Fruit fly (Drosophila melanogaster) whole organism, pupa: ENCODE results near the gene Spn75F.

Source experiments
- CG10348 ChIP-seq: fragments of 200-800 bp; sonication (Bioruptor generic); IDR thresholded peaks from 2 replicates; pipeline ENCODE4 v1.3.6; 2022; ENCODE audit warnings: missing biosample characterization, missing genetic modification characterization
- CG12605 ChIP-seq: fragments of 200-800 bp; sonication (Bioruptor generic); IDR thresholded peaks from 2 replicates; pipeline ENCODE4 v1.3.6; 2022; ENCODE audit warnings: missing biosample characterization, missing genetic modification characterization
- CG13204 ChIP-seq: fragments of 200-800 bp; sonication (Bioruptor generic); optimal IDR thresholded peaks from 2 replicates; lab custom pipeline; 2018; ENCODE audit warnings: missing biosample characterization, mild to moderate bottlenecking, missing genetic modification characterization, moderate library complexity
- CG14655 ChIP-seq: fragments of 200-800 bp; sonication (Bioruptor generic); optimal IDR thresholded peaks from 3 replicates; lab custom pipeline; 2017; ENCODE audit warnings: mild to moderate bottlenecking, missing biosample characterization, missing genetic modification reagents, missing genetic modification characterization
- CG15710 ChIP-seq: fragments of 200-800 bp; sonication (Bioruptor generic); optimal IDR thresholded peaks from 2 replicates; lab custom pipeline; 2018; ENCODE audit warnings: missing biosample characterization, mild to moderate bottlenecking, missing genetic modification characterization, moderate library complexity
- CG17806 ChIP-seq: fragments of 200-800 bp; sonication (Bioruptor generic); optimal IDR thresholded peaks from 2 replicates; lab custom pipeline; 2018; ENCODE audit warnings: missing biosample characterization, mild to moderate bottlenecking, missing genetic modification characterization, moderate library complexity
- CG32121 ChIP-seq: fragments of 200-800 bp; sonication (Bioruptor generic); IDR thresholded peaks from 2 replicates; pipeline ENCODE4 v1.3.6; 2022; ENCODE audit warnings: missing biosample characterization, missing genetic modification characterization
- CG34367 ChIP-seq: fragments of 200-800 bp; sonication (Bioruptor generic); optimal IDR thresholded peaks from 2 replicates; lab custom pipeline; 2018; ENCODE audit warnings: missing biosample characterization, mild to moderate bottlenecking, missing genetic modification characterization
- CG4496 ChIP-seq: fragments of 200-800 bp; sonication (Bioruptor generic); IDR thresholded peaks from 3 replicates; pipeline ENCODE4 v1.3.6; 2022; ENCODE audit warnings: missing biosample characterization, missing genetic modification characterization
- CG8159 ChIP-seq: fragments of 200-800 bp; sonication (Bioruptor generic); optimal IDR thresholded peaks from 3 replicates; lab custom pipeline; 2018; ENCODE audit warnings: missing biosample characterization, mild to moderate bottlenecking, missing genetic modification characterization, moderate library complexity
- CG8301 ChIP-seq: fragments of 200-800 bp; sonication (Bioruptor generic); optimal IDR thresholded peaks from 2 replicates; lab custom pipeline; 2018; ENCODE audit warnings: missing biosample characterization, mild to moderate bottlenecking, missing genetic modification characterization
- CG9948 ChIP-seq: fragments of 200-800 bp; sonication (Bioruptor generic); optimal IDR thresholded peaks from 2 replicates; lab custom pipeline; 2018; ENCODE audit warnings: missing biosample characterization, mild to moderate bottlenecking, missing genetic modification characterization, moderate library complexity
- D1 ChIP-seq: fragments of 200-800 bp; sonication (Bioruptor generic); optimal IDR thresholded peaks from 2 replicates; lab custom pipeline; 2018; ENCODE audit warnings: missing biosample characterization, mild to moderate bottlenecking, missing genetic modification characterization, moderate library complexity
- EcR ChIP-seq: fragments of 200-800 bp; sonication (Bioruptor generic); optimal IDR thresholded peaks from 3 replicates; lab custom pipeline; 2019; ENCODE audit warnings: missing biosample characterization, missing genetic modification characterization, mild to moderate bottlenecking, moderate library complexity, missing genetic modification reagents
- Ets98B ChIP-seq: fragments of 200-800 bp; sonication (Bioruptor generic); IDR thresholded peaks from 2 replicates; pipeline ENCODE4 v1.3.6; 2022; ENCODE audit warnings: missing biosample characterization, missing genetic modification characterization
- Pif1A ChIP-seq: fragments of 200-800 bp; sonication (Bioruptor generic); optimal IDR thresholded peaks from 3 replicates; lab custom pipeline; 2016; ENCODE audit warnings: missing biosample characterization, missing genetic modification characterization
- Pif1B ChIP-seq: fragments of 200-800 bp; sonication (Bioruptor generic); optimal IDR thresholded peaks from 3 replicates; lab custom pipeline; 2016; ENCODE audit warnings: missing biosample characterization, missing genetic modification characterization
- Snoo ChIP-seq: fragments of 200-800 bp; sonication (Bioruptor generic); optimal IDR thresholded peaks from 3 replicates; lab custom pipeline; 2017; ENCODE audit warnings: missing biosample characterization, mild to moderate bottlenecking, missing genetic modification characterization, inconsistent platforms
- fd96Ca ChIP-seq: fragments of 200-800 bp; sonication (Bioruptor generic); IDR thresholded peaks from 3 replicates; pipeline ENCODE4 v1.3.6; 2022; ENCODE audit warnings: missing biosample characterization, missing genetic modification characterization
- gl ChIP-seq: fragments of 200-800 bp; sonication (Bioruptor generic); optimal IDR thresholded peaks from 2 replicates; lab custom pipeline; 2018; ENCODE audit warnings: missing biosample characterization, mild to moderate bottlenecking, missing genetic modification characterization
- rn ChIP-seq: fragments of 200-800 bp; sonication (Bioruptor generic); IDR thresholded peaks from 2 replicates; pipeline ENCODE4 v1.3.6; 2022; ENCODE audit warnings: missing biosample characterization, missing genetic modification characterization

Spn75F gene

DNA sequence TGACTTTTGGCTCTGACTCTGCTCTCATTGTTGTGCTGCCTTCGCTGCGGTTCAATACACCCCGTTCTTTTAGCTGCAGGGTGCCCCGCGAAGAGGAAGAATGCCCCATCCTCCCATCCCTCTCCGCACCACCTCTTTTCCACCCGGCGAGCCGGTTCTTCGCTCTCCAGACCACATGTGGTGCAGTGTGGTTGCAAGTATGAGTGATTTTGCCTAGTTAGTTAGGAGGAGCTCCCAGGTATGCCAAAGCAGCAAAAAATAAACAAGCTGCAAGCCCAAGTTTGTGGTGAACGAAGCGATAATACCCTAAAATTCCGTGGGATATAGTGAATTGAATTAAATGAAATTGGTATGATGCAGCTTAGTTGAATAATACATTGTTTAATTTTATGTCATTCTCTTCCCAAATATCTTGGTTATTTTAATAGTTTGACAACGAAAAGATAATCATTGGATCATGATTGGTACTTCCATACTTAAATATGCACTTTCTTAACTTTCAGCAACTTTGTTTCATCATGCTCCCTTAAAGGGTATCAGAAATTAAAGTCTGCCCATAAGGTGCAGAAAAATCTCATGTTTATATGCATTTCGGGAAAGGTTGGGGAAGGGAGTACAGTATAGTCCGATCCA, 42.8 kb upstream of the Spn75F start:
- TF ChIP-seq Pif1A (GFP tag; lab: Kevin White, UChicago): peak; percentile 81
- peak; percentile 86 for TF ChIP-seq CG17806 (tag; lab: Kevin White, UChicago)
- peak; percentile 90 for TF ChIP-seq CG9948 (tag; lab: Kevin White, UChicago)
- TF ChIP-seq CG4496 (GFP tag; lab: Robert Waterston, UW): no peak
- no peak for TF ChIP-seq CG10348
- TF ChIP-seq D1 (tag; lab: Kevin White, UChicago): peak; percentile 85
- TF ChIP-seq CG14655 (GFP tag; lab: Kevin White, UChicago): peak; percentile 89
- peak; percentile 97 for TF ChIP-seq EcR (GFP tag; lab: Kevin White, UChicago)
- TF ChIP-seq CG34367: peak; percentile 88
- peak; percentile 57 for TF ChIP-seq gl (tag; lab: Kevin White, UChicago)
- peak; percentile 80 for TF ChIP-seq Snoo (tag; lab: Kevin White, UChicago)
- no peak for TF ChIP-seq Ets98B (GFP tag; lab: Robert Waterston, UW)
- no peak for TF ChIP-seq rn
- TF ChIP-seq Pif1B (GFP tag; lab: Kevin White, UChicago): peak; percentile 71
- no peak for TF ChIP-seq CG13204 (GFP tag; lab: Kevin White, UChicago)
- no peak for TF ChIP-seq CG12605 (GFP tag; lab: Robert Waterston, UW)
- peak; percentile 93 for TF ChIP-seq CG8159 (tag; lab: Kevin White, UChicago)
- TF ChIP-seq fd96Ca (GFP tag; lab: Robert Waterston, UW): no peak
- peak; percentile 89 for TF ChIP-seq CG15710 (tag; lab: Kevin White, UChicago)
- TF ChIP-seq CG32121 (GFP tag; lab: Robert Waterston, UW): peak; percentile 24; the same call in 1 of the 2 replicates
- TF ChIP-seq CG8301 (tag; lab: Kevin White, UChicago): peak; percentile 78

DNA sequence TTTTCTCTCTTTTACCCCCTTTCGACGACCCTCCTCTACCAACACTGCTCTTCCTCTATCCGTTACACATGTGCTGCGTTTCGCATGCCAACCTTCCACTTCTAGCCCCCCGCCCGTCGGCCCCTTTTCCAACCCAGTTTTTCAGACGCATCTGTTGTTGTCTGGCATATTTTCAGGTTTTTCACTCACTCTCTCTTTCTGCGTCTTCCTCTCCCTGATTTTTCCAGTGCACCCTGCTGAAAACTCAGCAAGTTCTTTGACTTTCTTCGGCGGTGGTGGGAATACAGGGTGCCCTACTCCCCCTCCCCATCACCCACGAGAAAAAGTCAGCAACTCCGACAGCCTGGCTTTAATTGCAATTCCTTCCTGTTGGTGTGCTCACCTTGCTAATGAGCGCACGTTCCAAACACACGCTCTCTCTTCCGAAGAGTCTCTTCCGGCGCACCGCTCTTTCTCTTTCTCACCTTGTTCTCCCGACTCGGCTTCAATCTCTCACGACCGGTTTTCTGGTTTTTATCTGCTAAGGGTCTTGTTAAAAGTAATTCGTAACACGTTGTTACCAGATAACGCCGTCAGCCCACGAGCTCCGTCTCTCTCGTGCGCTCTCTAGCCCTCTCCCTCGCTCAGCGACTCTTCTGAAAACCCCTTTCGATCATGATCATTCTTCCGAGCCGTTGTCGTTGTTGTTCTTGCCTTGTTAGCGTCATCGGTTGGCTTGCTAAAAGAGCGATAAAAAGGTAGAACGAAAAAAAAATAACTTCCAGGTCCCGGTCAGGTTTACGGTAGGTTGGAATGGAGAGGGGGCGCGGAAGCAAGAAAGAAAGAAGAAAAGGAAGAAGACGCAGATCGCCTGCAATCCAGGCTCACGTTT, 42.1 kb upstream of the Spn75F start:
- TF ChIP-seq EcR (GFP tag; lab: Kevin White, UChicago) (peak; percentile 2), rn (no peak), CG4496 (GFP tag; lab: Robert Waterston, UW) (peak; percentile 9; the same call in 1 of the 3 replicates)
- TF ChIP-seq, all 21 proteins: peak for 2

DNA sequence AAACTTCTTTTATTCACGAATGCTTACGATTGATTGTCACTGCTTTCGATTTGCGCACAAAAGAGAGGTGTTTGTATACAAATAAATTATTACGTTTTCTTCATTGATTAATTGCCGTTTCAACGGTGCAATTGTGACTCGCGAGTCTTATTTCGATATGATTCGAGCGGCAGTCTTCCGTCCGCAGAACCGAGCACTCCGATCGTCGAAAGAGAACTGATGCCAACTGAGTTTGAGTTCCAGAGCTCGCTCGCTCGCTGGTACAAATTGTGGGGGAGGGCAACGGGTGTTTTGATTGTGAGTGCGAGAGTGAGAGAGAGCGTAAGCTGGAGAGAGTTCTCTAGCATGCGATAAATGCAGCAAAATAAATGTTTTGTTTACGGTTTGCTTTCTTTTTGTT, 41.0 kb upstream of the Spn75F start:
- TF ChIP-seq CG9948 (tag; lab: Kevin White, UChicago): no peak
- no peak for TF ChIP-seq CG8159 (tag; lab: Kevin White, UChicago)
- no peak for TF ChIP-seq CG34367
- no peak for TF ChIP-seq D1 (tag; lab: Kevin White, UChicago)
- no peak for TF ChIP-seq CG14655 (GFP tag; lab: Kevin White, UChicago)
- peak; percentile 74 for TF ChIP-seq CG12605 (GFP tag; lab: Robert Waterston, UW)
- peak; percentile 48 for TF ChIP-seq Pif1A (GFP tag; lab: Kevin White, UChicago)
- TF ChIP-seq CG13204 (GFP tag; lab: Kevin White, UChicago): peak; percentile 26
- peak; percentile 52; the same call in 1 of the 2 replicates for TF ChIP-seq Ets98B (GFP tag; lab: Robert Waterston, UW)
- TF ChIP-seq EcR (GFP tag; lab: Kevin White, UChicago): peak; percentile 68
- peak; percentile 8 for TF ChIP-seq gl (tag; lab: Kevin White, UChicago)
- no peak for TF ChIP-seq CG10348
- no peak for TF ChIP-seq rn
- TF ChIP-seq CG15710 (tag; lab: Kevin White, UChicago): no peak
- peak; percentile 74 for TF ChIP-seq CG4496 (GFP tag; lab: Robert Waterston, UW)
- TF ChIP-seq CG17806 (tag; lab: Kevin White, UChicago): peak; percentile 3
- TF ChIP-seq Snoo (tag; lab: Kevin White, UChicago): peak; percentile 7
- no peak for TF ChIP-seq CG8301 (tag; lab: Kevin White, UChicago)
- peak; percentile 51; the same call in 1 of the 3 replicates for TF ChIP-seq fd96Ca (GFP tag; lab: Robert Waterston, UW)
- no peak for TF ChIP-seq Pif1B (GFP tag; lab: Kevin White, UChicago)
- TF ChIP-seq CG32121 (GFP tag; lab: Robert Waterston, UW): peak; percentile 56

DNA sequence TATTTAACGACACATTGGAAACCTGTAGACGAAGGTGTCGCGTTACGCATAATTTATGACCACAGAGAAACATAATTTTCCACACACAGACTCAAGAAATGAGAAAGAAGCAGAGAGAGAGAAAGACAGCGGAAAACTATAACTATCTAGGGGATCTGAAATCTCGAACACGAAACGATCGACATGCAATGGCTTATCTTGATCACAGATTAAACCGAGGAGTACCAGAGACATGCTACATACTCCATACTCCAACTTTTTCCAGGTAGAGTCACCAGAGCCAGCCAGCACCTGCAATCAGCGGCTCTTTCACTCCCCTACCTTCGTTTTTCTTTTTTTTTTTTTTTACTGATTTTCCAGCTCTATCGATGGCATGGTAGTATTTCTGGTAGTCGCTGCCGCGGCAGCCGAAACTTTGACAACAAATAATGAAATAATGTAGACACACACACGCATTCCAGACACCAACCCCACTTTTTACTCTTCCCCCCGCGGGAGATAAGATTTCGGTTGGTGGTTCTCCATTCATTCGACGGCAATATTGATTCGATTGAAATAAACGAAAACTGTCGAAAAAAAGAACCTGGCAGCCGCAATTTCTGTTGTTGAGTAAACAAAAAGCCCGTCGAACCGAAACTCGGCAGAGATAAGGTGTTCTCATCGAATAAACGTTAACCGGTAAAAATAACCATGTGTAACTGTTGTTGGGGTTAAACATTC, 39.4 kb upstream of the Spn75F start:
- no peak for TF ChIP-seq CG9948 (tag; lab: Kevin White, UChicago)
- no peak for TF ChIP-seq EcR (GFP tag; lab: Kevin White, UChicago)
- no peak for TF ChIP-seq CG10348
- TF ChIP-seq CG4496 (GFP tag; lab: Robert Waterston, UW): no peak
- TF ChIP-seq Pif1A (GFP tag; lab: Kevin White, UChicago): no peak
- TF ChIP-seq CG32121 (GFP tag; lab: Robert Waterston, UW): no peak
- no peak for TF ChIP-seq CG8301 (tag; lab: Kevin White, UChicago)
- no peak for TF ChIP-seq CG34367
- TF ChIP-seq CG14655 (GFP tag; lab: Kevin White, UChicago): no peak
- no peak for TF ChIP-seq rn
- TF ChIP-seq fd96Ca (GFP tag; lab: Robert Waterston, UW): no peak
- TF ChIP-seq CG8159 (tag; lab: Kevin White, UChicago): no peak
- TF ChIP-seq CG13204 (GFP tag; lab: Kevin White, UChicago): no peak
- no peak for TF ChIP-seq D1 (tag; lab: Kevin White, UChicago)
- no peak for TF ChIP-seq gl (tag; lab: Kevin White, UChicago)
- no peak for TF ChIP-seq CG17806 (tag; lab: Kevin White, UChicago)
- no peak for TF ChIP-seq Ets98B (GFP tag; lab: Robert Waterston, UW)
- TF ChIP-seq Pif1B (GFP tag; lab: Kevin White, UChicago): no peak
- TF ChIP-seq CG12605 (GFP tag; lab: Robert Waterston, UW): no peak
